Worm (Caenorhabditis elegans) whole organism, young adult: ENCODE measurements around the gene srxa-19.

Source experiments
- B0035.1 ChIP-seq: sonication (generic microtip); optimal IDR thresholded peaks from 2 replicates; lab custom pipeline; 2016; ENCODE audit warnings: missing genetic modification characterization, mild to moderate bottlenecking, missing compliant biosample characterization, missing genotype, missing genetic modification reagents
- C06A6.2 ChIP-seq: fragments of 200-800 bp; sonication (Bioruptor generic); conservative IDR thresholded peaks from 2 replicates; pipeline ENCODE4 v1.3.6; 2022; ENCODE audit warnings: missing genetic modification characterization, missing compliant biosample characterization
- F49E8.2 ChIP-seq: sonication (generic microtip); optimal IDR thresholded peaks from 3 replicates; lab custom pipeline; 2017; ENCODE audit warnings: missing genetic modification characterization, mild to moderate bottlenecking, missing compliant biosample characterization, antibody characterized with exemption, moderate library complexity; ENCODE audit not compliant: insufficient read depth
- F52B5.7 ChIP-seq: sonication (generic microtip); optimal IDR thresholded peaks from 2 replicates; lab custom pipeline; 2016; ENCODE audit warnings: mild to moderate bottlenecking, missing genetic modification characterization, missing compliant biosample characterization
- F57C9.4 ChIP-seq: sonication (generic microtip); optimal IDR thresholded peaks from 2 replicates; lab custom pipeline; 2017; ENCODE audit warnings: mild to moderate bottlenecking, missing genetic modification characterization, missing compliant biosample characterization
- K11D2.4 ChIP-seq: fragments of 200-800 bp; sonication (Bioruptor generic); IDR thresholded peaks from 2 replicates; pipeline ENCODE4 v1.3.6; 2022; ENCODE audit warnings: missing genetic modification reagents, missing genetic modification characterization, missing compliant biosample characterization
- K12H6.12 ChIP-seq: fragments of 200-800 bp; sonication (Bioruptor generic); optimal IDR thresholded peaks from 2 replicates; lab custom pipeline; 2018; ENCODE audit warnings: mild to moderate bottlenecking, missing genetic modification characterization, missing compliant biosample characterization
- T07F8.4 ChIP-seq: sonication (generic microtip); optimal IDR thresholded peaks from 2 replicates; lab custom pipeline; 2016; ENCODE audit warnings: mild to moderate bottlenecking, missing genetic modification characterization, moderate library complexity, missing compliant biosample characterization
- Y95B8A.8 ChIP-seq: fragments of 200-800 bp; sonication (Bioruptor generic); IDR thresholded peaks from 2 replicates; pipeline ENCODE4 v1.3.6; 2022; ENCODE audit warnings: missing genetic modification reagents, missing genetic modification characterization, missing compliant biosample characterization
- attf-5 ChIP-seq: fragments of 200-800 bp; sonication (Bioruptor generic); optimal IDR thresholded peaks from 2 replicates; lab custom pipeline; 2018; ENCODE audit warnings: mild to moderate bottlenecking, missing genetic modification characterization, missing compliant biosample characterization
- bed-2 ChIP-seq: fragments of 200-800 bp; sonication (Bioruptor generic); IDR thresholded peaks from 2 replicates; pipeline ENCODE4 v1.3.6; 2022; ENCODE audit warnings: missing genetic modification reagents, missing genetic modification characterization, missing compliant biosample characterization
- ceh-58 ChIP-seq: fragments of 200-800 bp; sonication (Bioruptor generic); IDR thresholded peaks from 2 replicates; pipeline ENCODE4 v1.3.6; 2022; ENCODE audit warnings: missing genetic modification characterization, missing compliant biosample characterization
- ceh-79 ChIP-seq: sonication (generic microtip); optimal IDR thresholded peaks from 2 replicates; lab custom pipeline; 2017; ENCODE audit warnings: mild to moderate bottlenecking, missing genetic modification characterization, missing compliant biosample characterization
- ceh-91 ChIP-seq: fragments of 200-800 bp; sonication (Bioruptor generic); IDR thresholded peaks from 2 replicates; pipeline ENCODE4 v1.3.6; 2022; ENCODE audit warnings: missing genetic modification reagents, missing genetic modification characterization, missing compliant biosample characterization
- dox-1 ChIP-seq: fragments of 200-800 bp; sonication (Bioruptor generic); IDR thresholded peaks from 2 replicates; pipeline ENCODE4 v1.3.6; 2022; ENCODE audit warnings: missing genetic modification reagents, missing genetic modification characterization, missing compliant biosample characterization
- egl-44 ChIP-seq: fragments of 200-800 bp; sonication (Bioruptor generic); IDR thresholded peaks from 2 replicates; pipeline ENCODE4 v1.3.6; 2022; ENCODE audit warnings: missing genetic modification reagents, missing genetic modification characterization, missing compliant biosample characterization
- hmg-1.2 ChIP-seq: fragments of 200-800 bp; sonication (Bioruptor generic); IDR thresholded peaks from 2 replicates; pipeline ENCODE4 v1.3.6; 2022; ENCODE audit warnings: missing genetic modification reagents, missing genetic modification characterization, missing compliant biosample characterization
- let-526 ChIP-seq: fragments of 200-800 bp; sonication (Bioruptor generic); IDR thresholded peaks from 2 replicates; pipeline ENCODE4 v1.3.6; 2022; ENCODE audit warnings: missing genetic modification reagents, missing genetic modification characterization, missing compliant biosample characterization
- lin-35 ChIP-seq, 3 experiments: fragments of 150-350 bp in 2 of 3; sonication (generic microtip) in 1 of 3; optimal IDR thresholded peaks; 2 replicates each; lab custom pipeline; 2014 to 2018; ENCODE audit warnings: missing biosample characterization in 3 of 3, missing genetic modification characterization in 3 of 3, missing genetic modification reagents in 3 of 3
- lir-1 ChIP-seq: fragments of 200-800 bp; sonication (Bioruptor generic); conservative IDR thresholded peaks from 2 replicates; pipeline ENCODE4 v1.3.6; 2022; ENCODE audit warnings: missing genetic modification reagents, missing genetic modification characterization, missing compliant biosample characterization
- madf-3 ChIP-seq: fragments of 200-800 bp; sonication (Bioruptor generic); IDR thresholded peaks from 2 replicates; pipeline ENCODE4 v1.3.6; 2022; ENCODE audit warnings: missing genetic modification reagents, missing genetic modification characterization, missing compliant biosample characterization
- madf-6 ChIP-seq: fragments of 200-800 bp; sonication (Bioruptor generic); IDR thresholded peaks from 2 replicates; pipeline ENCODE4 v1.3.6; 2022; ENCODE audit warnings: missing genetic modification reagents, missing genetic modification characterization, missing compliant biosample characterization
- mel-28 ChIP-seq: sonication (generic microtip); optimal IDR thresholded peaks from 2 replicates; lab custom pipeline; 2016; ENCODE audit warnings: borderline replicate concordance, mild to moderate bottlenecking, missing genetic modification characterization, missing compliant biosample characterization
- mes-4 ChIP-seq: sonication (generic microtip); optimal IDR thresholded peaks from 2 replicates; lab custom pipeline; 2016; ENCODE audit warnings: missing genotype, missing genetic modification characterization, missing compliant biosample characterization
- nfya-2 ChIP-seq: fragments of 200-800 bp; sonication (Bioruptor generic); IDR thresholded peaks from 2 replicates; pipeline ENCODE4 v1.3.6; 2022; ENCODE audit warnings: missing genetic modification reagents, missing genetic modification characterization, missing compliant biosample characterization
- nfyb-1 ChIP-seq: fragments of 200-800 bp; sonication (Bioruptor generic); IDR thresholded peaks from 2 replicates; pipeline ENCODE4 v1.3.6; 2022; ENCODE audit warnings: missing genetic modification reagents, missing genetic modification characterization, missing compliant biosample characterization
- nhr-179 ChIP-seq: sonication (generic microtip); optimal IDR thresholded peaks from 2 replicates; lab custom pipeline; 2016; ENCODE audit warnings: mild to moderate bottlenecking, missing genetic modification characterization, missing compliant biosample characterization
- nhr-27 ChIP-seq: fragments of 200-800 bp; sonication (Bioruptor generic); optimal IDR thresholded peaks from 2 replicates; lab custom pipeline; 2018; ENCODE audit warnings: mild to moderate bottlenecking, missing genetic modification characterization, moderate library complexity, missing compliant biosample characterization
- nhr-90 ChIP-seq: sonication (generic microtip); optimal IDR thresholded peaks from 2 replicates; lab custom pipeline; 2016; ENCODE audit warnings: missing genotype, mild to moderate bottlenecking, missing genetic modification characterization, missing compliant biosample characterization
- snpc-3.4 ChIP-seq: sonication (generic microtip); optimal IDR thresholded peaks from 2 replicates; lab custom pipeline; 2017; ENCODE audit warnings: missing genetic modification characterization, mild to moderate bottlenecking, missing compliant biosample characterization, antibody characterized with exemption, moderate library complexity, missing genotype, missing genetic modification reagents
- snpc-4 ChIP-seq, 5 experiments: fragments of 150-350 bp in 1 of 5; sonication (generic microtip) in 4 of 5; optimal IDR thresholded peaks; 2 replicates each; lab custom pipeline; 2014 to 2018; ENCODE audit warnings: missing genetic modification characterization in 5 of 5, missing biosample characterization in 3 of 5, antibody characterized with exemption in 2 of 5, mild to moderate bottlenecking in 2 of 5, missing compliant biosample characterization in 2 of 5, missing genotype in 2 of 5, moderate library complexity in 2 of 5, missing genetic modification reagents in 1 of 5
- somi-1 ChIP-seq: fragments of 200-800 bp; sonication (Bioruptor generic); optimal IDR thresholded peaks from 2 replicates; lab custom pipeline; 2018; ENCODE audit warnings: mild to moderate bottlenecking, missing genetic modification characterization, missing compliant biosample characterization
- zfh-2 ChIP-seq: fragments of 200-800 bp; sonication (Bioruptor generic); conservative IDR thresholded peaks from 2 replicates; pipeline ENCODE4 v1.3.6; 2022; ENCODE audit warnings: missing genetic modification reagents, missing genetic modification characterization, missing compliant biosample characterization
- ztf-28 ChIP-seq: fragments of 200-800 bp; sonication (Bioruptor generic); IDR thresholded peaks from 2 replicates; pipeline ENCODE4 v1.3.6; 2022; ENCODE audit warnings: missing genetic modification reagents, missing genetic modification characterization, missing compliant biosample characterization

The srxa-19 gene

DNA sequence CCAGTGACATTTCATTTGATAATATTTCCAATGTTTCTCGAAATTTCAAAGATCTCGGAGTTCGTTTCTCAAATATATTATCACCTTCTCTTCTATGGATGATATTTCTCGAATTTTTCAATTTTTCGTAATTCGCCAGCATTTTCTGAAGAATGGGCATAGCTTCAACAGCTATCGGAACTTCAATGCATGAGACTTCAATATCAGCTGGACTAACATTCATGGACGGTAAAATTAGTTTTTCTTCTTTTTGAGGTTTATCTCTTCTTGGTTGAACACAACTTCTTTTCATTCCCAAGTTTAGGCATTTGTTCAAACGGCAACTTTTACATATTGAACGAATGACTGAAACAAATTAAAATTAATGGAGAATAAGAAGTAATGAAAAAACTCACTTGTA, 41.7 kb downstream of the srxa-19 start:
- TF ChIP-seq ztf-28 (GFP tag; lab: Robert Waterston, UW) (no peak), mes-4 (tag; lab: Kevin White, UChicago) (no peak), nhr-179 (tag; lab: Kevin White, UChicago) (no peak), attf-5 (no peak), Y95B8A.8 (GFP tag; lab: Robert Waterston, UW) (no peak), nfya-2 (GFP tag; lab: Robert Waterston, UW) (no peak), somi-1 (GFP tag; lab: Kevin White, UChicago) (no peak), zfh-2 (GFP tag; lab: Robert Waterston, UW) (no peak), nhr-90 (tag; lab: Kevin White, UChicago) (no peak), ceh-79 (tag; lab: Kevin White, UChicago) (no peak), egl-44 (GFP tag; lab: Robert Waterston, UW) (no peak), F49E8.2 (tag; lab: Kevin White, UChicago) (no peak), madf-3 (GFP tag; lab: Robert Waterston, UW) (no peak)

DNA sequence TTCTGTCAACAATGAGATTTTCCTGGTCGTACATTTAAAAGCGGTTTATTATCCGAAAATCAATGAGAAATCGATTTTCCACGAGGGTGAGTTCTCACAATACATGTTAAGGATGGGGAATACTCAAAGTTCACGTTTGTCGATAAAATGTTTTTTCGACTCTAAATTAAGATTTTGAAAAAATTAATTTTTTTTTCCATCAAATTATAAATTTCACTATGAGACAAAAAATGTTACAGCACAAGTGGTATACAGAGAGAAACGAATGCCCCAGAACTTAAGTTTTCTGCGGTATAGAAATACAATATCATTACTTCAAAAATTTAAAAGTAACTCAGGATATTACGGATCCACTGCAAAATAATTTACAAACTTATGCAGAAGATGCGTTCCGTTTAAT, 44.3 kb downstream of the srxa-19 start, which contains the start of gene R04B5.1:
Gene R04B5.1 (minus strand): TSS at position 101 of the 400 bp plus-strand sequence.
- no peak for TF ChIP-seq T07F8.4 (tag; lab: Kevin White, UChicago)
- TF ChIP-seq ztf-28 (GFP tag; lab: Robert Waterston, UW) = no peak
- no peak for TF ChIP-seq hmg-1.2 (GFP tag; lab: Robert Waterston, UW)
- no peak for TF ChIP-seq lir-1
- no peak for TF ChIP-seq snpc-3.4 (tag; lab: Kevin White, UChicago)
- TF ChIP-seq mel-28 (tag; lab: Kevin White, UChicago) = no peak
- TF ChIP-seq nhr-27 = no peak
- no peak for TF ChIP-seq F52B5.7 (tag; lab: Kevin White, UChicago)
- TF ChIP-seq nhr-90 (tag; lab: Kevin White, UChicago) = no peak
- no peak for TF ChIP-seq snpc-4 (GFP tag; optimal IDR thresholded peaks at IDR 0.05; lab: Kevin White, UChicago)
- TF ChIP-seq snpc-4 (tag; optimal IDR thresholded peaks at IDR 0.05; lab: Kevin White, UChicago) = no peak
- no peak for TF ChIP-seq bed-2 (GFP tag; lab: Robert Waterston, UW)
- no peak for TF ChIP-seq K12H6.12 (tag; lab: Kevin White, UChicago)
- TF ChIP-seq K11D2.4 = no peak
- no peak for TF ChIP-seq ceh-79 (tag; lab: Kevin White, UChicago)
- no peak for TF ChIP-seq let-526 (GFP tag; lab: Robert Waterston, UW)
- no peak for TF ChIP-seq lin-35 (GFP tag; optimal IDR thresholded peaks at IDR 0.05; lab: Kevin White, UChicago)
- TF ChIP-seq ceh-91 = no peak
- no peak for TF ChIP-seq nfyb-1 (GFP tag; lab: Robert Waterston, UW)
- TF ChIP-seq B0035.1 (tag; lab: Kevin White, UChicago) = no peak
- TF ChIP-seq madf-6 = no peak

DNA sequence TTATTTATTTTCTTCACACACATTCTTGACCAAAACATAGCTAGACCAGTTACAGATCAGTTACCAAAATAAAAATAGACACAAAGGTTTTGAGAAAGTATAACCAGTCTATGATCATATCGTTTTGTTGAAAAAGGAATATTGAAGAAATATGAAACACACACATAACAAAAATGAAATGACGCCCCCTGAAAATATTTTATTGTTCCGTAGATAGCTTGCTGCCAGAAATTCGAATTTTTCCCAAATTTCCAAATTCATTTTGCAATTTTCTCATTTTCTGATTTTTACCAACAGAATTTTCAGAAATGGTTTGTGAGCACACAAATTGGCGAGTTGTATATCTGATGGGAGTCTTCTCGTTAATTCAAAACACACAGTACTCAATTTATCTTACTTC, 47.1 kb downstream of the srxa-19 start, which contains the start of gene F57A8.7:
Gene F57A8.7 (plus strand): TSS at position 301 of the 400 bp plus-strand sequence.
- TF ChIP-seq C06A6.2 (GFP tag; lab: Robert Waterston, UW) = no peak
- TF ChIP-seq ceh-58 = no peak
- TF ChIP-seq bed-2 (GFP tag; lab: Robert Waterston, UW) = no peak
- TF ChIP-seq dox-1 (GFP tag; lab: Robert Waterston, UW) = no peak
- no peak for TF ChIP-seq F57C9.4 (tag; lab: Kevin White, UChicago)
